Worm (Caenorhabditis elegans): ENCODE data around the gene str-66.

ce11 chrV:3065928-3066327 is 38.1 kb downstream of the str-66 start, which contains the start of gene srh-185:
- TF ChIP-seq pag-3 (tag; optimal IDR thresholded peaks at IDR 0.05; ENCODE audit: borderline replicate concordance) (no peak), dve-1 (tag; optimal IDR thresholded peaks at IDR 0.05) (no peak), nhr-232 (tag; optimal IDR thresholded peaks at IDR 0.05) (no peak), tbx-2 (tag; optimal IDR thresholded peaks at IDR 0.05) (no peak)

All from whole organism, late embryonic.